Fruit fly (Drosophila melanogaster) whole organism, wandering third instar larva: ENCODE measurements around the gene CG9312.

Experiments
- Abd-B ChIP-seq: fragments of >200 bp; optimal IDR thresholded peaks from 2 replicates; lab custom pipeline; 2017; ENCODE audit warnings: missing biosample characterization, missing genetic modification characterization
- CG32264 ChIP-seq: fragments of 200-800 bp; sonication (Bioruptor generic); optimal IDR thresholded peaks from 2 replicates; lab custom pipeline; 2016; ENCODE audit warnings: missing biosample characterization, missing genetic modification characterization
- CG9705 ChIP-seq: fragments of 200-800 bp; sonication (Bioruptor generic); optimal IDR thresholded peaks from 2 replicates; lab custom pipeline; 2018; ENCODE audit warnings: missing biosample characterization, mild to moderate bottlenecking, missing genetic modification characterization
- CrebA ChIP-seq: fragments of 200-800 bp; sonication (Bioruptor generic); optimal IDR thresholded peaks from 2 replicates; lab custom pipeline; 2016; ENCODE audit warnings: missing biosample characterization, mild to moderate bottlenecking, missing genetic modification characterization, borderline replicate concordance
- Dfd ChIP-seq: fragments of >200 bp; optimal IDR thresholded peaks from 2 replicates; lab custom pipeline; 2017; ENCODE audit warnings: missing biosample characterization, missing genetic modification characterization
- GATAd ChIP-seq: sonication (Bioruptor generic); optimal IDR thresholded peaks from 2 replicates; lab custom pipeline; 2016; ENCODE audit warnings: missing biosample characterization, missing genetic modification characterization
- HLH106 ChIP-seq: fragments of 200-800 bp; optimal IDR thresholded peaks from 3 replicates; lab custom pipeline; 2019; ENCODE audit warnings: missing biosample characterization, mild to moderate bottlenecking, missing genetic modification characterization, moderate library complexity
- Hnf4 ChIP-seq: fragments of 200-800 bp; sonication (Bioruptor generic); optimal IDR thresholded peaks from 2 replicates; lab custom pipeline; 2016; ENCODE audit warnings: missing biosample characterization, mild to moderate bottlenecking, missing genetic modification characterization
- Hr78 ChIP-seq: fragments of >200 bp; optimal IDR thresholded peaks from 2 replicates; lab custom pipeline; 2017; ENCODE audit warnings: missing biosample characterization, missing genetic modification characterization
- Hr83 ChIP-seq: fragments of 200-300 bp; sonication (Bioruptor generic); optimal IDR thresholded peaks from 2 replicates; lab custom pipeline; 2016; ENCODE audit warnings: missing biosample characterization, mild to moderate bottlenecking, missing genetic modification characterization, moderate library complexity; ENCODE audit not compliant: poor library complexity, severe bottlenecking
- Jra ChIP-seq: sonication (Bioruptor generic); optimal IDR thresholded peaks from 2 replicates; lab custom pipeline; 2016; ENCODE audit warnings: missing biosample characterization, missing genetic modification characterization
- N ChIP-seq: fragments of >200 bp; optimal IDR thresholded peaks from 2 replicates; lab custom pipeline; 2018; ENCODE audit warnings: missing biosample characterization, missing external identifiers, missing genetic modification characterization
- OdsH ChIP-seq: fragments of 200-800 bp; sonication (Bioruptor generic); optimal IDR thresholded peaks from 2 replicates; lab custom pipeline; 2016; ENCODE audit warnings: missing biosample characterization, mild to moderate bottlenecking, missing genetic modification characterization
- Rel ChIP-seq, 2 experiments: fragments of 200-800 bp; sonication (Bioruptor generic) in 1 of 2; optimal IDR thresholded peaks; 2 replicates in 1 of 2; 3 replicates in 1 of 2; lab custom pipeline; 2016 to 2019; ENCODE audit warnings: mild to moderate bottlenecking in 2 of 2, missing biosample characterization in 2 of 2, missing genetic modification characterization in 2 of 2, moderate library complexity in 1 of 2
- Vsx2 ChIP-seq: fragments of 200-300, 225-300 bp; sonication (Bioruptor generic); optimal IDR thresholded peaks from 2 replicates; lab custom pipeline; 2018; ENCODE audit warnings: missing biosample characterization, missing genetic modification characterization; ENCODE audit not compliant: partially characterized antibody
- br ChIP-seq: fragments of 200-800 bp; sonication (Bioruptor generic); optimal IDR thresholded peaks from 2 replicates; lab custom pipeline; 2016; ENCODE audit warnings: missing biosample characterization, missing genetic modification characterization
- brk ChIP-seq: fragments of 200-800 bp; sonication (Bioruptor generic); optimal IDR thresholded peaks from 2 replicates; lab custom pipeline; 2016; ENCODE audit warnings: missing biosample characterization, mild to moderate bottlenecking, missing genetic modification characterization
- dmrt93B ChIP-seq: fragments of 200-800 bp; sonication (Bioruptor generic); optimal IDR thresholded peaks from 2 replicates; lab custom pipeline; 2018; ENCODE audit warnings: missing biosample characterization, mild to moderate bottlenecking, missing genetic modification characterization
- dsf ChIP-seq: sonication (Bioruptor generic); optimal IDR thresholded peaks from 2 replicates; lab custom pipeline; 2016; ENCODE audit warnings: missing biosample characterization, missing genetic modification characterization, borderline replicate concordance
- ey ChIP-seq: fragments of 200-800 bp; sonication (Bioruptor generic); optimal IDR thresholded peaks from 2 replicates; lab custom pipeline; 2016; ENCODE audit warnings: missing biosample characterization, missing genetic modification characterization
- foxo ChIP-seq, 2 experiments: fragments of 200-800 bp; sonication (Bioruptor generic); optimal IDR thresholded peaks; 2 replicates in 1 of 2; 3 replicates in 1 of 2; lab custom pipeline; 2016 to 2017; ENCODE audit warnings: missing biosample characterization in 2 of 2, missing genetic modification characterization in 2 of 2
- fru ChIP-seq: fragments of 200-800 bp; sonication (Bioruptor generic); optimal IDR thresholded peaks from 3 replicates; lab custom pipeline; 2016; ENCODE audit warnings: missing biosample characterization, mild to moderate bottlenecking, missing genetic modification characterization
- pan ChIP-seq: fragments of >200 bp; optimal IDR thresholded peaks from 2 replicates; lab custom pipeline; 2017
- psq ChIP-seq: fragments of 200-800 bp; sonication (Bioruptor generic); optimal IDR thresholded peaks from 3 replicates; lab custom pipeline; 2017; ENCODE audit warnings: missing biosample characterization, mild to moderate bottlenecking, missing genetic modification characterization, moderate library complexity
- rgr ChIP-seq: fragments of 200-800 bp; sonication (Bioruptor generic); optimal IDR thresholded peaks from 3 replicates; lab custom pipeline; 2016; ENCODE audit warnings: missing biosample characterization, mild to moderate bottlenecking, missing genetic modification characterization
- sage ChIP-seq: fragments of 200-800 bp; sonication (Bioruptor generic); optimal IDR thresholded peaks from 2 replicates; lab custom pipeline; 2016; ENCODE audit warnings: missing biosample characterization, mild to moderate bottlenecking, missing genetic modification characterization
- sv ChIP-seq: fragments of 200-800 bp; sonication (Bioruptor generic); optimal IDR thresholded peaks from 3 replicates; lab custom pipeline; 2016; ENCODE audit warnings: missing biosample characterization, missing genetic modification characterization
- tai ChIP-seq: sonication (Bioruptor generic); optimal IDR thresholded peaks from 2 replicates; lab custom pipeline; 2016; ENCODE audit warnings: missing biosample characterization, missing genetic modification characterization
- usp ChIP-seq: fragments of >200 bp; optimal IDR thresholded peaks from 2 replicates; lab custom pipeline; 2017; ENCODE audit warnings: missing biosample characterization, missing genetic modification characterization
- woc ChIP-seq: sonication (Bioruptor generic); optimal IDR thresholded peaks from 2 replicates; lab custom pipeline; 2016; ENCODE audit warnings: missing biosample characterization, mild to moderate bottlenecking, missing genetic modification characterization

Gene CG9312

dm6 chr3R:13804971-13805603, 39.5 kb downstream of the CG9312 start:
- TF ChIP-seq foxo (GFP tag; optimal IDR thresholded peaks at IDR 0.05; lab: Kevin White, UChicago) (no peak), fru (GFP tag; lab: Kevin White, UChicago) (no peak), tai (GFP tag; lab: Kevin White, UChicago) (no peak), CG32264 (GFP tag; lab: Kevin White, UChicago) (no peak), ey (GFP tag; lab: Kevin White, UChicago) (no peak), Hnf4 (GFP tag; lab: Kevin White, UChicago) (no peak), Hr83 (GFP tag; lab: Kevin White, UChicago) (no peak), rgr (no peak), CrebA (no peak), pan (lab: Kevin White, UChicago) (no peak), OdsH (no peak), HLH106 (tag; lab: Kevin White, UChicago) (no peak), Jra (GFP tag; lab: Kevin White, UChicago) (no peak), psq (GFP tag; lab: Kevin White, UChicago) (no peak), Abd-B (no peak), N (no peak)

- TF ChIP-seq tai (GFP tag; lab: Kevin White, UChicago): no peak
These were observed 40.6 kb downstream of the CG9312 start for dm6 chr3R:13806032-13806709.

dm6 chr3R:13806710-13807093, 41.1 kb downstream of the CG9312 start:
- TF ChIP-seq fru (GFP tag; lab: Kevin White, UChicago) (peak; percentile 13), br (GFP tag; lab: Kevin White, UChicago) (no peak), GATAd (GFP tag; lab: Kevin White, UChicago) (no peak), foxo (GFP tag; optimal IDR thresholded peaks at IDR 0.05; lab: Kevin White, UChicago) (peak in 1 of 2 experiments; percentile 2), OdsH (no peak)

dm6 chr3R:13807330-13807729, 41.8 kb downstream of the CG9312 start:
- TF ChIP-seq Rel (GFP tag; optimal IDR thresholded peaks at IDR 0.05; lab: Kevin White, UChicago) (no peak), Rel (tag; optimal IDR thresholded peaks at IDR 0.05; lab: Kevin White, UChicago) (peak; percentile 60), pan (lab: Kevin White, UChicago) (no peak)

dm6 chr3R:13807906-13808305, 42.4 kb downstream of the CG9312 start:
- TF ChIP-seq Hr83 (GFP tag; lab: Kevin White, UChicago) (no peak), brk (GFP tag; lab: Kevin White, UChicago) (no peak), foxo (GFP tag; optimal IDR thresholded peaks at IDR 0.05; lab: Kevin White, UChicago) (peak in 1 of 2 experiments; percentile 7), N (no peak), Dfd (no peak), sage (no peak), CrebA (no peak), Abd-B (no peak)

dm6 chr3R:13809261-13809660, 43.7 kb downstream of the CG9312 start:
- no peak for TF ChIP-seq dmrt93B (GFP tag; lab: Kevin White, UChicago)
- no peak for TF ChIP-seq Rel (GFP tag; optimal IDR thresholded peaks at IDR 0.05; lab: Kevin White, UChicago)
- no peak for TF ChIP-seq Rel (tag; optimal IDR thresholded peaks at IDR 0.05; lab: Kevin White, UChicago)
- TF ChIP-seq dsf (GFP tag; lab: Kevin White, UChicago): no peak
- no peak for TF ChIP-seq usp
- no peak for TF ChIP-seq CG9705 (GFP tag; lab: Kevin White, UChicago)
- no peak for TF ChIP-seq woc (GFP tag; lab: Kevin White, UChicago)
- no peak for TF ChIP-seq Jra (GFP tag; lab: Kevin White, UChicago)
- TF ChIP-seq foxo (GFP tag; optimal IDR thresholded peaks at IDR 0.05; lab: Kevin White, UChicago): no peak
- TF ChIP-seq rgr: no peak
- no peak for TF ChIP-seq Hr83 (GFP tag; lab: Kevin White, UChicago)
- no peak for TF ChIP-seq Hr78
- TF ChIP-seq Vsx2: no peak
- TF ChIP-seq sv (GFP tag; lab: Kevin White, UChicago): no peak
- no peak for TF ChIP-seq fru (GFP tag; lab: Kevin White, UChicago)
- no peak for TF ChIP-seq sage
